Fruit fly (Drosophila melanogaster) whole organism, prepupa: Measurements from ENCODE around the gene CG2750.
A peak's percentile ranks its signal among the peaks of the same experiment; 100 is the strongest.

Source experiments
- CG10669 ChIP-seq: fragments of 200-800 bp; sonication (Bioruptor generic); optimal IDR thresholded peaks from 3 replicates; lab custom pipeline; 2018; ENCODE audit warnings: missing biosample characterization, mild to moderate bottlenecking, missing genetic modification characterization, moderate library complexity
- CG1621 ChIP-seq: fragments of 200-800 bp; sonication (Bioruptor generic); optimal IDR thresholded peaks from 3 replicates; lab custom pipeline; 2018; ENCODE audit warnings: missing biosample characterization, mild to moderate bottlenecking, missing genetic modification characterization
- CG3032 ChIP-seq: fragments of 200-800 bp; optimal IDR thresholded peaks from 2 replicates; lab custom pipeline; 2019; ENCODE audit warnings: missing biosample characterization, mild to moderate bottlenecking, missing genetic modification characterization, moderate library complexity
- CG8119 ChIP-seq: fragments of 200-800 bp; sonication (Bioruptor generic); IDR thresholded peaks from 3 replicates; pipeline ENCODE4 v1.3.6; 2022; ENCODE audit warnings: missing biosample characterization, missing genetic modification characterization
- CG8632 ChIP-seq: fragments of 200-800 bp; sonication (Bioruptor generic); optimal IDR thresholded peaks from 3 replicates; lab custom pipeline; 2016; ENCODE audit warnings: missing biosample characterization, missing genetic modification characterization
- Ets21C ChIP-seq: fragments of 200-800 bp; sonication (Bioruptor generic); optimal IDR thresholded peaks from 3 replicates; lab custom pipeline; 2016; ENCODE audit warnings: missing biosample characterization, missing genetic modification characterization
- Ets96B ChIP-seq: fragments of 200-800 bp; optimal IDR thresholded peaks from 2 replicates; lab custom pipeline; 2019; ENCODE audit warnings: missing biosample characterization, mild to moderate bottlenecking, missing genetic modification characterization, moderate library complexity
- Gug ChIP-seq: fragments of 200-800 bp; sonication (Bioruptor generic); IDR thresholded peaks from 2 replicates; pipeline ENCODE4 v1.3.6; 2022; ENCODE audit warnings: missing biosample characterization, missing genetic modification characterization
- Hr38 ChIP-seq: sonication (Bioruptor generic); optimal IDR thresholded peaks from 2 replicates; lab custom pipeline; 2016; ENCODE audit warnings: missing biosample characterization, missing genetic modification characterization
- acj6 ChIP-seq: fragments of 200-800 bp; sonication (Bioruptor generic); optimal IDR thresholded peaks from 3 replicates; lab custom pipeline; 2016; ENCODE audit warnings: missing biosample characterization, missing genetic modification characterization
- dac ChIP-seq: fragments of 200-800 bp; sonication (Bioruptor generic); optimal IDR thresholded peaks from 2 replicates; lab custom pipeline; 2017; ENCODE audit warnings: missing biosample characterization, mild to moderate bottlenecking, missing genetic modification characterization
- topi ChIP-seq: fragments of 200-800 bp; sonication (Bioruptor generic); optimal IDR thresholded peaks from 3 replicates; lab custom pipeline; 2016; ENCODE audit warnings: missing biosample characterization, missing genetic modification characterization
- vri ChIP-seq: fragments of 200-800 bp; sonication (Bioruptor generic); optimal IDR thresholded peaks from 3 replicates; lab custom pipeline; 2016; ENCODE audit warnings: missing biosample characterization, mild to moderate bottlenecking, missing genetic modification characterization

DNA sequence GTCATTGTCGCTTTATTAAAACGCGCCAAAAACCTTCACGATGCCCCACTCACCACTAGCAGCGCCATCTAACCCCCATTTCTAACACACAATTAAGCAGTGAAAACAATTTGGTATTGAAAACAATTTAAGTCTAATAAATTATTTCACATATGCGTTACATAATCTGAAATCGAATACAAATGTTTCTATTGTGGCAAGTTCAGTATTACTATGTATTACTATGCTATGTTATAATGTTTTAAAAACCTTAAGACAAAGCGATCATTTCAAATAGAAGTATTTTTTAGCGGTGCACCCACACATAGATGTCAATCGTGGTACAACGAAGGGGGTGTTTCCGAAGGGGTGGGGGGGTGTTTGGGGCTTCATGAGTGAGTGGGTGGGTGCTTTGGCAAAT lies 33.4 kb upstream of the CG2750 start:
- TF ChIP-seq topi (no peak), CG3032 (no peak), CG8632 (no peak), Ets21C (GFP tag; lab: Kevin White, UChicago) (no peak), CG1621 (tag; lab: Kevin White, UChicago) (no peak), acj6 (GFP tag; lab: Kevin White, UChicago) (no peak), dac (no peak), Gug (GFP tag; lab: Robert Waterston, UW) (no peak), CG10669 (GFP tag; lab: Kevin White, UChicago) (peak; percentile 10), vri (no peak), CG8119 (GFP tag; lab: Robert Waterston, UW) (no peak), Ets96B (peak; percentile 4), Hr38 (GFP tag; lab: Kevin White, UChicago) (no peak)
